Worm (Caenorhabditis elegans): ENCODE data around the gene cest-5.2.

DNA sequence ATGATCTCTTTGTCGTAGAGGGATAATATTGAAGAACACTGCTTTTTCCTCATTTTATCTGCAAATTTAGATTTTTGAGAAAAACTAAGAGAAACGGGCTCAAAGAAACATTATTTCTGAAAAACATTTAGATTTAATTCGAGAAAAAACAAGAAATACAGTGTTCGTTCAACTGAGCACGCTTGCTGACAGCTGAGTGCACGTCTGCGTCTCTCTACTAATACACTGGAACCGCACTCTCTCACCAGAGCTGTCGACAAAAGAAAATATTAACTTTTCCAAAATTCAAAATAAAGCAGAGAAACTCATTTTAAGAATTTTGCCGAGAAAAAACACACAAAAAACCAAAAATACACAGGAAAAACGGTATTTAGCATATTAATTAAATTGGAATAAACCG, 14.4 kb downstream of the cest-5.2 start, which contains the start of gene drh-1:
- TF ChIP-seq unc-62 (GFP tag; optimal IDR thresholded peaks at IDR 0.05) (no peak), hlh-26 (GFP tag; conservative IDR thresholded peaks at IDR 0.05) (no peak), atf-7 (tag; optimal IDR thresholded peaks at IDR 0.05) (no peak), sea-2 (GFP tag; IDR thresholded peaks at IDR 0.05) (no peak), efl-1 (GFP tag; optimal IDR thresholded peaks at IDR 0.05) (no peak), nfya-2 (GFP tag; IDR thresholded peaks at IDR 0.05) (no peak), ztf-22 (GFP tag; optimal IDR thresholded peaks at IDR 0.05) (no peak), madf-10 (tag; optimal IDR thresholded peaks at IDR 0.05) (no peak), K12H6.12 (tag; optimal IDR thresholded peaks at IDR 0.05) (no peak), tbx-9 (tag; optimal IDR thresholded peaks at IDR 0.05; ENCODE audit: borderline replicate concordance) (no peak), somi-1 (GFP tag; optimal IDR thresholded peaks at IDR 0.05) (no peak), K11D2.4 (GFP tag; IDR thresholded peaks at IDR 0.05) (no peak)

Data from whole organism, young adult.